Worm (Caenorhabditis elegans) whole organism, L4/young adult: ENCODE data around the gene sqst-5.
"Not testable (repeated sequence)": the region's sequence is repeated elsewhere in the genome, so short reads cannot be mapped to it uniquely, and the experiment has no call there.

Experiments
- W03F9.2 ChIP-seq: fragments of 150-350 bp; optimal IDR thresholded peaks from 2 replicates; lab custom pipeline; 2014; ENCODE audit warnings: missing biosample characterization, missing genetic modification characterization
- dao-5 ChIP-seq: sonication (generic microtip); optimal IDR thresholded peaks from 2 replicates; lab custom pipeline; 2016; ENCODE audit warnings: missing genotype, missing genetic modification characterization, moderate library complexity, missing compliant biosample characterization
- him-1 ChIP-seq: sonication (generic microtip); optimal IDR thresholded peaks from 2 replicates; lab custom pipeline; 2016; ENCODE audit warnings: missing genotype, missing genetic modification reagents, missing genetic modification characterization, missing compliant biosample characterization

Gene sqst-5

ce11 chrIII:97018-97417, 50.4 kb downstream of the sqst-5 start, which contains the start of gene C29F9.8:
TSS of gene C29F9.8 (minus strand) at chrIII:97118.
- TF ChIP-seq W03F9.2 (tag; lab: Kevin White, UChicago); dao-5; him-1 (tag; lab: Kevin White, UChicago): not testable (repeated sequence)
